Fruit fly (Drosophila melanogaster) whole organism, wandering third instar larva: ENCODE results near the gene CG11449.

Source experiments
- Abd-B ChIP-seq: fragments of >200 bp; optimal IDR thresholded peaks from 2 replicates; lab custom pipeline; 2017; ENCODE audit warnings: missing biosample characterization, missing genetic modification characterization
- CG9705 ChIP-seq: fragments of 200-800 bp; sonication (Bioruptor generic); optimal IDR thresholded peaks from 2 replicates; lab custom pipeline; 2018; ENCODE audit warnings: missing biosample characterization, mild to moderate bottlenecking, missing genetic modification characterization
- CrebA ChIP-seq: fragments of 200-800 bp; sonication (Bioruptor generic); optimal IDR thresholded peaks from 2 replicates; lab custom pipeline; 2016; ENCODE audit warnings: missing biosample characterization, mild to moderate bottlenecking, missing genetic modification characterization, borderline replicate concordance
- Dfd ChIP-seq: fragments of >200 bp; optimal IDR thresholded peaks from 2 replicates; lab custom pipeline; 2017; ENCODE audit warnings: missing biosample characterization, missing genetic modification characterization
- Dif ChIP-seq: fragments of 200-275, 200-300 bp; sonication (Bioruptor generic); optimal IDR thresholded peaks from 2 replicates; lab custom pipeline; 2018; ENCODE audit warnings: missing biosample characterization, missing genetic modification characterization; ENCODE audit not compliant: partially characterized antibody
- GATAd ChIP-seq: sonication (Bioruptor generic); optimal IDR thresholded peaks from 2 replicates; lab custom pipeline; 2016; ENCODE audit warnings: missing biosample characterization, missing genetic modification characterization
- HLH106 ChIP-seq: fragments of 200-800 bp; optimal IDR thresholded peaks from 3 replicates; lab custom pipeline; 2019; ENCODE audit warnings: missing biosample characterization, mild to moderate bottlenecking, missing genetic modification characterization, moderate library complexity
- Hr78 ChIP-seq: fragments of >200 bp; optimal IDR thresholded peaks from 2 replicates; lab custom pipeline; 2017; ENCODE audit warnings: missing biosample characterization, missing genetic modification characterization
- Hr83 ChIP-seq: fragments of 200-300 bp; sonication (Bioruptor generic); optimal IDR thresholded peaks from 2 replicates; lab custom pipeline; 2016; ENCODE audit warnings: missing biosample characterization, mild to moderate bottlenecking, missing genetic modification characterization, moderate library complexity; ENCODE audit not compliant: poor library complexity, severe bottlenecking
- Jra ChIP-seq: sonication (Bioruptor generic); optimal IDR thresholded peaks from 2 replicates; lab custom pipeline; 2016; ENCODE audit warnings: missing biosample characterization, missing genetic modification characterization
- Mio ChIP-seq: sonication (Bioruptor generic); optimal IDR thresholded peaks from 2 replicates; lab custom pipeline; 2016; ENCODE audit warnings: missing biosample characterization, missing genetic modification characterization
- Myc ChIP-seq: fragments of >200 bp; optimal IDR thresholded peaks from 2 replicates; lab custom pipeline; 2017
- N ChIP-seq: fragments of >200 bp; optimal IDR thresholded peaks from 2 replicates; lab custom pipeline; 2018; ENCODE audit warnings: missing biosample characterization, missing external identifiers, missing genetic modification characterization
- OdsH ChIP-seq: fragments of 200-800 bp; sonication (Bioruptor generic); optimal IDR thresholded peaks from 2 replicates; lab custom pipeline; 2016; ENCODE audit warnings: missing biosample characterization, mild to moderate bottlenecking, missing genetic modification characterization
- Rel ChIP-seq, 2 experiments: fragments of 200-800 bp; sonication (Bioruptor generic) in 1 of 2; optimal IDR thresholded peaks; 2 replicates in 1 of 2; 3 replicates in 1 of 2; lab custom pipeline; 2016 to 2019; ENCODE audit warnings: mild to moderate bottlenecking in 2 of 2, missing biosample characterization in 2 of 2, missing genetic modification characterization in 2 of 2, moderate library complexity in 1 of 2
- Sp1 ChIP-seq: fragments of 200-800 bp; sonication (Bioruptor generic); optimal IDR thresholded peaks from 3 replicates; lab custom pipeline; 2019; ENCODE audit warnings: missing biosample characterization, mild to moderate bottlenecking, missing genetic modification characterization, moderate library complexity
- Vsx2 ChIP-seq: fragments of 200-300, 225-300 bp; sonication (Bioruptor generic); optimal IDR thresholded peaks from 2 replicates; lab custom pipeline; 2018; ENCODE audit warnings: missing biosample characterization, missing genetic modification characterization; ENCODE audit not compliant: partially characterized antibody
- br ChIP-seq: fragments of 200-800 bp; sonication (Bioruptor generic); optimal IDR thresholded peaks from 2 replicates; lab custom pipeline; 2016; ENCODE audit warnings: missing biosample characterization, missing genetic modification characterization
- dl ChIP-seq, 2 experiments: fragments of 175-275, 200-275 bp in 1 of 2; fragments of 200-275 bp in 1 of 2; sonication (Bioruptor generic); optimal IDR thresholded peaks; lab custom pipeline; 2018; ENCODE audit warnings: mild to moderate bottlenecking in 2 of 2, missing biosample characterization in 2 of 2, missing genetic modification characterization in 2 of 2, moderate library complexity in 2 of 2; ENCODE audit not compliant: partially characterized antibody in 2 of 2, insufficient read depth in 1 of 2
- dsf ChIP-seq: sonication (Bioruptor generic); optimal IDR thresholded peaks from 2 replicates; lab custom pipeline; 2016; ENCODE audit warnings: missing biosample characterization, missing genetic modification characterization, borderline replicate concordance
- ey ChIP-seq: fragments of 200-800 bp; sonication (Bioruptor generic); optimal IDR thresholded peaks from 2 replicates; lab custom pipeline; 2016; ENCODE audit warnings: missing biosample characterization, missing genetic modification characterization
- fru ChIP-seq: fragments of 200-800 bp; sonication (Bioruptor generic); optimal IDR thresholded peaks from 3 replicates; lab custom pipeline; 2016; ENCODE audit warnings: missing biosample characterization, mild to moderate bottlenecking, missing genetic modification characterization
- h ChIP-seq: fragments of 200-800 bp; sonication (Bioruptor generic); optimal IDR thresholded peaks from 3 replicates; lab custom pipeline; 2016; ENCODE audit warnings: missing biosample characterization, mild to moderate bottlenecking, missing genetic modification characterization
- jim ChIP-seq: fragments of 175-275, 200-325 bp; sonication (Bioruptor generic); optimal IDR thresholded peaks from 2 replicates; lab custom pipeline; 2016; ENCODE audit warnings: missing biosample characterization, mild to moderate bottlenecking, missing genetic modification characterization
- lola ChIP-seq: fragments of >200 bp; optimal IDR thresholded peaks from 2 replicates; lab custom pipeline; 2017; ENCODE audit warnings: missing biosample characterization, missing genetic modification characterization
- pan ChIP-seq: fragments of >200 bp; optimal IDR thresholded peaks from 2 replicates; lab custom pipeline; 2017
- psq ChIP-seq: fragments of 200-800 bp; sonication (Bioruptor generic); optimal IDR thresholded peaks from 3 replicates; lab custom pipeline; 2017; ENCODE audit warnings: missing biosample characterization, mild to moderate bottlenecking, missing genetic modification characterization, moderate library complexity
- rgr ChIP-seq: fragments of 200-800 bp; sonication (Bioruptor generic); optimal IDR thresholded peaks from 3 replicates; lab custom pipeline; 2016; ENCODE audit warnings: missing biosample characterization, mild to moderate bottlenecking, missing genetic modification characterization
- sage ChIP-seq: fragments of 200-800 bp; sonication (Bioruptor generic); optimal IDR thresholded peaks from 2 replicates; lab custom pipeline; 2016; ENCODE audit warnings: missing biosample characterization, mild to moderate bottlenecking, missing genetic modification characterization
- sv ChIP-seq: fragments of 200-800 bp; sonication (Bioruptor generic); optimal IDR thresholded peaks from 3 replicates; lab custom pipeline; 2016; ENCODE audit warnings: missing biosample characterization, missing genetic modification characterization
- woc ChIP-seq: sonication (Bioruptor generic); optimal IDR thresholded peaks from 2 replicates; lab custom pipeline; 2016; ENCODE audit warnings: missing biosample characterization, mild to moderate bottlenecking, missing genetic modification characterization

The CG11449 gene

DNA sequence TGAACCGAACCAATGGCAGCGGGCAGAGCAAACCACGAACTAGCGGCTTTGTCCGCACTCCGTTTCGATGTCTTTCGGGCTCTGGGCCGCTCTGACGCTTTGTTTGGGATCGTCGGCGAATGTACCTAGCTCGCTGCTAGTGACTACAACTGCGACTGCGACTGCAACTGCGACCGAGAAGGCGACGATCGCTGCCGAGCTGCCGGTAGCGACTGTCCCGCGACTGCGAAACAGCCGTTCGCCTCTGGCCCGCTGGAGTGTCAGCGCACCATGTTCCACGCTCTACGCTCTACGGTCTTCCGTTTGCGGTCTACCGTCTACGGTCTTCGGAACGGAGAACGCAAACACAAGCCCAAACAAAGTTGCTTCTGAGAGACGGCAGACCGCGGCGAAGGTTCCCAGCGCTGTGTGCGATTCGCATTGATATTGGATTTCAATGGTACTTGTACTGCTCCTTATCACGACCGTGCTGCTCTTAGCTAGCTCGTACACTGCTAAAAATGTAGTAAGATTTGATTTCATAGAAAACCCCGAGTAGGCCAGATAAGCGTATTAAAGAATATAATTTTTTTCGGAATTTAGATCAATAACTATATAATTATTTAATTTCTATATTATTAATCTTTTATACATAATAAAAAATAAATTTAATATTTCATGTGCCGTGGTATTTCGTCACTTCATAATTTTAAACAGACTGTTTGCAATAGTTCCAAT is 6.9 kb downstream of the CG11449 start, which contains the start of gene laza:
TSS of gene laza (minus strand) at position 214 of the 717 bp plus-strand sequence.
- peak; percentile 4 for TF ChIP-seq Dif (GFP tag; lab: Kevin White, UChicago)
- TF ChIP-seq Abd-B (GFP tag; lab: Kevin White, UChicago): no peak
- peak; percentile 2 for TF ChIP-seq h (GFP tag; lab: Kevin White, UChicago)
- TF ChIP-seq jim: no peak
- TF ChIP-seq ey: no peak
- TF ChIP-seq Vsx2 (GFP tag; lab: Kevin White, UChicago): peak; percentile 19

DNA sequence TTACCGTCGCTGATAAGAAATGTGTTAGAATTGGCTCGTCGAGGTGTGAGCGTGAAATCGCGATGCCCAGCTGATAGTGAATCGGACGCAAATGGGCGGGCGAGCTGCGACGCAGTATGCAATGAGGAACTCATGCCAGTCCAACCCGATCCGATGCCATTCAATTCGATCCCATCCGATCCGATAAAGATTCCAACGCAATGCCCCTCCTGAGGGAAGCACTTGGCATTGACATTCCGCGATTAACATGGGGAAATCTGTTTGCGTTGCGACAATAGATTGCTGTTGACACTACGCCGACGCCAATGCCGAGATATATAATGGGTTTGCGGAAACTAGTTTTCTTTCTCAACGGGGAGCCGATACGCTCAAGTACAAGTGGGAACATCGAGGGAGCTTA is 9.2 kb downstream of the CG11449 start:
- TF ChIP-seq br (GFP tag; lab: Kevin White, UChicago): no peak
- TF ChIP-seq Sp1 (GFP tag; lab: Kevin White, UChicago): no peak
- no peak for TF ChIP-seq GATAd
- TF ChIP-seq Vsx2 (GFP tag; lab: Kevin White, UChicago): no peak
- TF ChIP-seq OdsH: no peak
- TF ChIP-seq pan (lab: Kevin White, UChicago): no peak
- TF ChIP-seq, all 38 proteins: peak for 0

DNA sequence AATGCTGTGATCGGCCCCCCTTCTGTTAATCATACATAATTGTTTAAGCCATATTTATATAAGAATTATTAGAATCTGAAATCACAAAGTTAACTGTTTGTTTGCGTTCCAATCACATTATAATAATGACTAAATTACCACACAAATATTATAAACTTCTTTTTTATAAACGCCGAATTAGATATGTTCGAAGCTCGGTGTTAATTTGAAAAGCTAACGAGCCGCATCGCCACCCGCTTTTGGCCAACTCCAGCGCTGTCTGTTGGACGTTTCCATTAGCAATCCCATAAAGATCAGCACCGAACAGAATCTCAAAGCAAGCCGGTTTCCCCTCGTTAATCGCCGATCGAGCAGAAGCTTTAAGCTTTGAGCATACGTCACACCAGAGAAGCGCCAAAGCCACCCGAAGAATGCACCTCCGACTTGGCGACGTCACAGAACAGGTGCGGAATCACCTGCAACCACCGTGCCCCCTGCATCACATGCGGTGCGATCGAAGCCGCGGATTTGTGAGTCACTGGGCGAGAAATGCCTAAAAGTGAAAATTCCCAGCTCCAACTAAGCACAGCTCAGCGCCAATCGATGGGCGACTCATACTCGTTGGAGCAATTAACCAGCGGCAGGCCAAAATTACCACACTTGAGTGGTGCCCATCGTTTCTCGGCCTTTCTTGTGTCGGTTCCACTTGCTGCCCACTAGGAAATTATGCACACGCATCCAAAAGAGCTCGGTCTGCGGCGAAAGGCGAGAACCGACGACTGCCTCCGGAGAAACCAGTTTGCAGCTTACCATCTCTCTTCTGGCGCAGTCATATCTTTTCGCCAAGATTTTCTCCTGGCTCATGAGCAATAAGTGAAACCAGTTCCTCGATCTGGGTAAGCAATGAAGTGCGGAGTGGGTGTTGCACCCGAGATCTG is 11.6 kb downstream of the CG11449 start, which contains the start of gene CG11438:
TSS of gene CG11438 (plus strand) at position 134 of the 917 bp plus-strand sequence.
- TF ChIP-seq woc (GFP tag; lab: Kevin White, UChicago) (no peak), fru (GFP tag; lab: Kevin White, UChicago) (no peak), Mio (GFP tag; lab: Kevin White, UChicago) (no peak), N (no peak), Jra (GFP tag; lab: Kevin White, UChicago) (peak; percentile 62), dl (GFP tag; optimal IDR thresholded peaks at IDR 0.05; lab: Kevin White, UChicago; ENCODE audit: insufficient read depth in 1 of 2, partially characterized antibody in 2 of 2) (peak in 1 of 2 experiments; percentile 17), Abd-B (GFP tag; lab: Kevin White, UChicago) (no peak), Dif (GFP tag; lab: Kevin White, UChicago) (peak; percentile 65), sv (GFP tag; lab: Kevin White, UChicago) (no peak), dsf (GFP tag; lab: Kevin White, UChicago) (no peak), HLH106 (tag; lab: Kevin White, UChicago) (no peak), lola (no peak), rgr (no peak), Rel (GFP tag; optimal IDR thresholded peaks at IDR 0.05; lab: Kevin White, UChicago) (no peak), Rel (tag; optimal IDR thresholded peaks at IDR 0.05; lab: Kevin White, UChicago) (no peak), Vsx2 (GFP tag; lab: Kevin White, UChicago) (peak; percentile 61), CG9705 (GFP tag; lab: Kevin White, UChicago) (no peak), Hr83 (no peak), Myc (lab: Kevin White, UChicago) (no peak), Dfd (GFP tag; lab: Kevin White, UChicago) (no peak), br (GFP tag; lab: Kevin White, UChicago) (no peak), GATAd (no peak), Hr78 (no peak), psq (no peak), OdsH (no peak), pan (lab: Kevin White, UChicago) (no peak), sage (no peak)
- TF ChIP-seq, all 38 proteins: peak for 4

DNA sequence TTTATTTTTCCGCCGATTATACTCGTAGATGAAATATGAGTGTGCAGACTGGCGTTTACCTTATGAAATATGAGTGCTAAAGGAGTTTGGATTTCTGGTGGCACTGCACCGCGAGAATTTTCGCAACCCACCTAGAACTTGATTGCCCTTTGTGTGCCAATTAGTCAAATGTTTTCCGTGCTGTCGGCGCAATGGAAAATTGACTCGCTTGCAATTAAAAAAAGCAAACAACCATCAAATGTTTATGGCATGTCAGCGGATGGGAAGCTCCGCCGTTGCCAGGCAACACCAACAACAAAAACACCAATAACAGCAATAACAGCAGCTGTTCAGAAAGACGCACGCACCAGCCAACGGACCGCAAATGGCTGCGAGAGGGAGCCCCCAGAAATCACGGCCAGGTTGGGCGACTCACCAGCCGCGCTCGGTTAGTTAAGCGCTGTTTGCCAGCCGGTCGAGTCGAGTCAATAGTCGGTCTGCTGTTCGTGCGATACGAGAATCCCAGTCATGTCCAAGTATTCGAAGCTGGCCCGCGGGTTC is 12.3 kb downstream of the CG11449 start:
- TF ChIP-seq CrebA (GFP tag; lab: Kevin White, UChicago) (no peak), woc (GFP tag; lab: Kevin White, UChicago) (peak; percentile 70), OdsH (peak; percentile 14), Jra (GFP tag; lab: Kevin White, UChicago) (no peak)
